1 fruit fly cellular context compared by ENCODE assay signal in the genomic region with DNA sequence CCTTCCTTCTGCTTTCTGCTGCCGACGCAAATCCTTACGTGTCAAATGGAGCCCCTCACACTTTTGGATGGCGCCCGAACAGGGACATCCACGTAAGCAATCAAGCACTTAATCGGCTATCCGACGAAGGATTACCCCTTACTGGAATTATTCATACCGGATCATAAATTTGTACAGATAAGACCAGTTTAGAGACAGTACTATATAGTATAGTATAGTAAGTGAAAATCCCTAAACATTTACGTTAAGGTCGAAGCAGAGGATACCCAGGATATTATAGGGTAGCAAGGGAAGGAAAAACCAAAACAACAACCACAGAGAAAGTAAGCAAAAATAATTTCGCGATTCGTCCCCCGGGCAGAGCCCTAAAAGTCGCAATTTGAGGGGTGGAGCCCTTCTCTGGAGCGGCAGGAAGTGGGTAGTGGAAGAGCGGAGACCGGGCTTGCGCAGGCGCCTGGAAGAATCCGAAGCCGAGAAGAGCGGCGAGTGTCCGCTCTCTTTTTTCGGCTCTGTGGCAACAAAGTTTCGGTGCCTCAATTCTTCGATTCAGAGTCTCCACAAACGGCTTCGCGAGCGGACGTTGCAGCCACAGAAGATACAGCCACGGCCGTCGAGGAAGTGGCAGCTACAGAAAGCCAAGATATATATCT.
A peak's percentile ranks its signal among the peaks of the same experiment; 100 is the strongest.
TF ChIP-seq lines count a peak whose summit lies in the region.

No protein-coding gene starts in this region.

TF ChIP-seq in whole organism, embryonic, 481 proteins besides CTCF, POLR2A, EP300 and RAD21 (continued from another document and continues in another):
- TF ChIP-seq CG13424 (tag; optimal IDR thresholded peaks at IDR 0.05; lab: Kevin White, UChicago) (peak; percentile 64), CG12659 (GFP tag; optimal IDR thresholded peaks at IDR 0.05; lab: Kevin White, UChicago) (peak; percentile 50), zf30C (GFP tag; optimal IDR thresholded peaks at IDR 0.05; lab: Kevin White, UChicago) (no peak), CG31388 (GFP tag; optimal IDR thresholded peaks at IDR 0.05; lab: Kevin White, UChicago) (no peak), caup (GFP tag; optimal IDR thresholded peaks at IDR 0.05; lab: Kevin White, UChicago; ENCODE audit: severe bottlenecking) (peak; percentile 78), CoRest (tag; optimal IDR thresholded peaks at IDR 0.05; lab: Kevin White, UChicago) (peak; percentile 64), CG14667 (GFP tag; IDR thresholded peaks at IDR 0.05; lab: Robert Waterston, UW) (peak; percentile 38; the same call in 1 of the 2 replicates), lab (GFP tag; optimal IDR thresholded peaks at IDR 0.05; lab: Kevin White, UChicago) (peak; percentile 93), YL-1 (GFP tag; optimal IDR thresholded peaks at IDR 0.05; lab: Kevin White, UChicago) (no peak), CG12391 (tag; optimal IDR thresholded peaks at IDR 0.05; lab: Kevin White, UChicago) (peak; percentile 53), Sry-δ (GFP tag; optimal IDR thresholded peaks at IDR 0.05; lab: Kevin White, UChicago) (peak; percentile 17), nmo (GFP tag; optimal IDR thresholded peaks at IDR 0.05; lab: Kevin White, UChicago) (peak; percentile 46), CG8388 (GFP tag; optimal IDR thresholded peaks at IDR 0.05; lab: Kevin White, UChicago) (peak; percentile 0), CG17186 (GFP tag; optimal IDR thresholded peaks at IDR 0.05; lab: Kevin White, UChicago) (no peak), hth (optimal IDR thresholded peaks at IDR 0.05; lab: Kevin White, UChicago) (no peak), Adf1 (GFP tag; IDR thresholded peaks at IDR 0.05; lab: Robert Waterston, UW) (peak; percentile 44), Myb (GFP tag; optimal IDR thresholded peaks at IDR 0.05; lab: Kevin White, UChicago) (peak; percentile 42), Vsx1 (GFP tag; optimal IDR thresholded peaks at IDR 0.05; lab: Kevin White, UChicago) (no peak), CG14014 (GFP tag; IDR thresholded peaks at IDR 0.05; lab: Robert Waterston, UW) (peak; percentile 77), CG6689 (GFP tag; IDR thresholded peaks at IDR 0.05; lab: Robert Waterston, UW) (peak; percentile 43), hbn (GFP tag; IDR thresholded peaks at IDR 0.05; lab: Robert Waterston, UW; ENCODE audit: partially characterized antibody) (no peak), dm (GFP tag; optimal IDR thresholded peaks at IDR 0.05; lab: Kevin White, UChicago) (peak; percentile 21), sqz (GFP tag; optimal IDR thresholded peaks at IDR 0.05; lab: Kevin White, UChicago) (peak; percentile 17), CG8290 (GFP tag; optimal IDR thresholded peaks at IDR 0.05; lab: Kevin White, UChicago) (no peak), CG8290 (tag; optimal IDR thresholded peaks at IDR 0.05; lab: Kevin White, UChicago) (peak in 1 of 2 experiments; percentile 94), CG13894 (tag; optimal IDR thresholded peaks at IDR 0.05; lab: Kevin White, UChicago) (peak; percentile 84), sd (tag; optimal IDR thresholded peaks at IDR 0.05; lab: Kevin White, UChicago) (peak; percentile 24), CG10147 (GFP tag; optimal IDR thresholded peaks at IDR 0.05; lab: Kevin White, UChicago) (peak; percentile 74), Antp (GFP tag; optimal IDR thresholded peaks at IDR 0.05; lab: Kevin White, UChicago) (peak; percentile 59), CG30431 (GFP tag; optimal IDR thresholded peaks at IDR 0.05; lab: Kevin White, UChicago) (no peak), D19B (GFP tag; optimal IDR thresholded peaks at IDR 0.05; lab: Kevin White, UChicago) (peak; percentile 98), BEAF-32 (GFP tag; optimal IDR thresholded peaks at IDR 0.05; lab: Kevin White, UChicago) (no peak), btn (GFP tag; optimal IDR thresholded peaks at IDR 0.05; lab: Kevin White, UChicago) (no peak), CG9727 (GFP tag; optimal IDR thresholded peaks at IDR 0.05; lab: Kevin White, UChicago) (peak; percentile 68), onecut (GFP tag; IDR thresholded peaks at IDR 0.05; lab: Robert Waterston, UW) (peak; percentile 35; the same call in 1 of the 2 replicates), slp2 (GFP tag; optimal IDR thresholded peaks at IDR 0.05; lab: Kevin White, UChicago) (peak; percentile 28), Elba2 (GFP tag; optimal IDR thresholded peaks at IDR 0.05; lab: Kevin White, UChicago) (no peak), CG12071 (GFP tag; optimal IDR thresholded peaks at IDR 0.05; lab: Kevin White, UChicago) (peak; percentile 67), row (GFP tag; IDR thresholded peaks at IDR 0.05; lab: Robert Waterston, UW) (peak; percentile 84), Hr51 (GFP tag; optimal IDR thresholded peaks at IDR 0.05; lab: Kevin White, UChicago) (peak; percentile 49 to 71), gfzf (GFP tag; optimal IDR thresholded peaks at IDR 0.05; lab: Kevin White, UChicago) (no peak), scrt (GFP tag; optimal IDR thresholded peaks at IDR 0.05; lab: Kevin White, UChicago) (peak; percentile 80), CG10979 (tag; optimal IDR thresholded peaks at IDR 0.05; lab: Kevin White, UChicago) (peak; percentile 25), lbe (GFP tag; optimal IDR thresholded peaks at IDR 0.05; lab: Kevin White, UChicago) (peak; percentile 72), zfh1 (GFP tag; IDR thresholded peaks at IDR 0.05; lab: Robert Waterston, UW) (no peak), CG10209 (GFP tag; optimal IDR thresholded peaks at IDR 0.05; lab: Kevin White, UChicago) (peak; percentile 42), nerfin-1 (tag; optimal IDR thresholded peaks at IDR 0.05; lab: Kevin White, UChicago) (no peak), CG11696 (GFP tag; IDR thresholded peaks at IDR 0.05; lab: Robert Waterston, UW) (no peak), org-1 (GFP tag; optimal IDR thresholded peaks at IDR 0.05; lab: Kevin White, UChicago) (peak; percentile 66), bigmax (GFP tag; optimal IDR thresholded peaks at IDR 0.05; lab: Kevin White, UChicago) (no peak), bsh (GFP tag; optimal IDR thresholded peaks at IDR 0.05; lab: Kevin White, UChicago) (peak; percentile 19 to 68), CG15514 (GFP tag; optimal IDR thresholded peaks at IDR 0.05; lab: Kevin White, UChicago) (peak; percentile 64), CG14965 (GFP tag; optimal IDR thresholded peaks at IDR 0.05; lab: Kevin White, UChicago; ENCODE audit: borderline replicate concordance) (no peak), CG14441 (GFP tag; IDR thresholded peaks at IDR 0.05; lab: Robert Waterston, UW) (peak; percentile 67; the same call in 1 of the 2 replicates), ERR (GFP tag; optimal IDR thresholded peaks at IDR 0.05; lab: Kevin White, UChicago) (peak; percentile 57), CG8359 (GFP tag; optimal IDR thresholded peaks at IDR 0.05; lab: Kevin White, UChicago; ENCODE audit: borderline replicate concordance) (no peak), CG13296 (GFP tag; optimal IDR thresholded peaks at IDR 0.05; lab: Kevin White, UChicago) (peak; percentile 63), hb (GFP tag; IDR thresholded peaks at IDR 0.05; lab: Robert Waterston, UW; ENCODE audit: partially characterized antibody) (no peak), ap (GFP tag; IDR thresholded peaks at IDR 0.05; lab: Robert Waterston, UW) (peak; percentile 22; the same call in 1 of the 2 replicates), C15 (GFP tag; IDR thresholded peaks at IDR 0.05; lab: Robert Waterston, UW) (0 out of 3 replicates have a peak, but pooled peaks have one; percentile 51), gro (GFP tag; optimal IDR thresholded peaks at IDR 0.05; lab: Kevin White, UChicago) (peak; percentile 87), stc (GFP tag; IDR thresholded peaks at IDR 0.05; lab: Robert Waterston, UW) (0 out of 2 replicates have a peak, but pooled peaks have one; percentile 33), h (optimal IDR thresholded peaks at IDR 0.05; lab: Kevin White, UChicago) (no peak), ranshi (GFP tag; IDR thresholded peaks at IDR 0.05; lab: Robert Waterston, UW) (peak; percentile 73), CG6683 (GFP tag; optimal IDR thresholded peaks at IDR 0.05; lab: Kevin White, UChicago) (peak; percentile 49), D (optimal IDR thresholded peaks at IDR 0.05; lab: Kevin White, UChicago) (no peak), D (GFP tag; optimal IDR thresholded peaks at IDR 0.05; lab: Kevin White, UChicago) (no peak), CG32532 (GFP tag; IDR thresholded peaks at IDR 0.05; lab: Robert Waterston, UW) (peak; percentile 79), B-H1 (GFP tag; IDR thresholded peaks at IDR 0.05; lab: Robert Waterston, UW) (peak; percentile 13; the same call in 1 of the 3 replicates), fd64A (GFP tag; optimal IDR thresholded peaks at IDR 0.05; lab: Kevin White, UChicago) (no peak), D19A (tag; optimal IDR thresholded peaks at IDR 0.05; lab: Kevin White, UChicago) (peak; percentile 41), CG10654 (GFP tag; optimal IDR thresholded peaks at IDR 0.05; lab: Kevin White, UChicago) (no peak), CG9932 (GFP tag; IDR thresholded peaks at IDR 0.05; lab: Robert Waterston, UW) (peak; percentile 84), gsb-n (tag; optimal IDR thresholded peaks at IDR 0.05; lab: Kevin White, UChicago) (no peak), MTF-1 (GFP tag; optimal IDR thresholded peaks at IDR 0.05; lab: Kevin White, UChicago; ENCODE audit: borderline replicate concordance) (no peak), Hand (GFP tag; optimal IDR thresholded peaks at IDR 0.05; lab: Kevin White, UChicago) (peak; percentile 76), CG12236 (GFP tag; optimal IDR thresholded peaks at IDR 0.05; lab: Kevin White, UChicago) (no peak), CG1233 (GFP tag; optimal IDR thresholded peaks at IDR 0.05; lab: Kevin White, UChicago) (peak; percentile 6), hkb (optimal IDR thresholded peaks at IDR 0.05; lab: Kevin White, UChicago) (no peak), hkb (GFP tag; IDR thresholded peaks at IDR 0.05; lab: Robert Waterston, UW) (peak; percentile 68), Taf1 (GFP tag; IDR thresholded peaks at IDR 0.05; lab: Robert Waterston, UW) (peak; percentile 61), CG8924 (tag; optimal IDR thresholded peaks at IDR 0.05; lab: Kevin White, UChicago) (peak; percentile 62), Dek (tag; optimal IDR thresholded peaks at IDR 0.05; lab: Kevin White, UChicago) (peak; percentile 74), her (GFP tag; optimal IDR thresholded peaks at IDR 0.05; lab: Kevin White, UChicago) (no peak), CG4854 (GFP tag; optimal IDR thresholded peaks at IDR 0.05; lab: Kevin White, UChicago) (peak; percentile 43), nau (GFP tag; optimal IDR thresholded peaks at IDR 0.05; lab: Kevin White, UChicago) (peak; percentile 23), Tbp (GFP tag; optimal IDR thresholded peaks at IDR 0.05; lab: Kevin White, UChicago) (no peak), CG11695 (GFP tag; IDR thresholded peaks at IDR 0.05; lab: Robert Waterston, UW) (peak; percentile 46; the same call in 2 of the 3 replicates), Side (GFP tag; optimal IDR thresholded peaks at IDR 0.05; lab: Kevin White, UChicago) (peak; percentile 60), CG7839 (tag; optimal IDR thresholded peaks at IDR 0.05; lab: Kevin White, UChicago) (peak; percentile 81), corto (GFP tag; optimal IDR thresholded peaks at IDR 0.05; lab: Kevin White, UChicago) (peak; percentile 6), Hey (tag; optimal IDR thresholded peaks at IDR 0.05; lab: Kevin White, UChicago) (no peak), Fer1 (GFP tag; optimal IDR thresholded peaks at IDR 0.05; lab: Kevin White, UChicago) (peak; percentile 84), zfh2 (GFP tag; optimal IDR thresholded peaks at IDR 0.05; lab: Kevin White, UChicago) (peak; percentile 71), Ets65A (GFP tag; lab: Kevin White, UChicago) (peak; percentile 95), Dll (GFP tag; IDR thresholded peaks at IDR 0.05; lab: Robert Waterston, UW; ENCODE audit: partially characterized antibody) (no peak), cas (GFP tag; IDR thresholded peaks at IDR 0.05; lab: Robert Waterston, UW) (peak; percentile 59; the same call in 1 of the 2 replicates), mld (GFP tag; IDR thresholded peaks at IDR 0.05; lab: Robert Waterston, UW; ENCODE audit: partially characterized antibody) (no peak), CG17912 (GFP tag; optimal IDR thresholded peaks at IDR 0.05; lab: Kevin White, UChicago) (no peak), Hr78 (GFP tag; optimal IDR thresholded peaks at IDR 0.05; lab: Kevin White, UChicago) (no peak), Bgb (GFP tag; IDR thresholded peaks at IDR 0.05; lab: Robert Waterston, UW; ENCODE audit: partially characterized antibody) (no peak), CG12942 (GFP tag; optimal IDR thresholded peaks at IDR 0.05; lab: Kevin White, UChicago) (peak; percentile 13), Med (GFP tag; lab: Kevin White, UChicago) (peak; percentile 94), pnt (GFP tag; optimal IDR thresholded peaks at IDR 0.05; lab: Kevin White, UChicago) (peak; percentile 48), Stat92E (GFP tag; optimal IDR thresholded peaks at IDR 0.05; lab: Kevin White, UChicago) (no peak), CG18011 (GFP tag; optimal IDR thresholded peaks at IDR 0.05; lab: Kevin White, UChicago) (peak; percentile 26), Spps (tag; optimal IDR thresholded peaks at IDR 0.05; lab: Kevin White, UChicago) (no peak), Kr (GFP tag; optimal IDR thresholded peaks at IDR 0.05; lab: Kevin White, UChicago) (no peak), ac (GFP tag; optimal IDR thresholded peaks at IDR 0.05; lab: Kevin White, UChicago) (no peak), jigr1 (GFP tag; IDR thresholded peaks at IDR 0.05; lab: Robert Waterston, UW) (no peak; the same call in 2 of the 3 replicates), esg (GFP tag; conservative IDR thresholded peaks at IDR 0.05; lab: Robert Waterston, UW) (peak; percentile 62), sima (GFP tag; optimal IDR thresholded peaks at IDR 0.05; lab: Kevin White, UChicago) (peak; percentile 6), dan (GFP tag; IDR thresholded peaks at IDR 0.05; lab: Robert Waterston, UW) (no peak), Camta (GFP tag; optimal IDR thresholded peaks at IDR 0.05; lab: Kevin White, UChicago) (peak; percentile 61), CG11247 (GFP tag; IDR thresholded peaks at IDR 0.05; lab: Robert Waterston, UW) (peak; percentile 65; the same call in 1 of the 2 replicates), CG34422 (GFP tag; IDR thresholded peaks at IDR 0.05; lab: Robert Waterston, UW) (0 out of 3 replicates have a peak, but pooled peaks have one; percentile 22), Atf6 (GFP tag; IDR thresholded peaks at IDR 0.05; lab: Robert Waterston, UW) (peak; percentile 69), Sry-β (GFP tag; optimal IDR thresholded peaks at IDR 0.05; lab: Kevin White, UChicago) (no peak), CG30020 (tag; optimal IDR thresholded peaks at IDR 0.05; lab: Kevin White, UChicago) (no peak), CG17328 (GFP tag; IDR thresholded peaks at IDR 0.05; lab: Robert Waterston, UW) (0 out of 2 replicates have a peak, but pooled peaks have one; percentile 5), Optix (GFP tag; IDR thresholded peaks at IDR 0.05; lab: Robert Waterston, UW) (0 out of 3 replicates have a peak, but pooled peaks have one; percentile 10), CG11085 (GFP tag; IDR thresholded peaks at IDR 0.05; lab: Robert Waterston, UW) (no peak; the same call in 1 of the 2 replicates)
